Fruit fly (Drosophila melanogaster) whole organism, prepupa: ENCODE data around the gene eIF3l.

ENCODE experiments used
- CG11294 ChIP-seq: fragments of 200-800 bp; sonication (Bioruptor generic); IDR thresholded peaks from 2 replicates; pipeline ENCODE4 v1.3.6; 2022; ENCODE audit warnings: missing biosample characterization, missing genetic modification characterization
- CG15336 ChIP-seq: fragments of 200-800 bp; sonication (Bioruptor generic); IDR thresholded peaks from 2 replicates; pipeline ENCODE4 v1.3.6; 2022; ENCODE audit warnings: missing biosample characterization, missing genetic modification characterization
- CG1621 ChIP-seq: fragments of 200-800 bp; sonication (Bioruptor generic); optimal IDR thresholded peaks from 3 replicates; lab custom pipeline; 2018; ENCODE audit warnings: missing biosample characterization, mild to moderate bottlenecking, missing genetic modification characterization
- CG16779 ChIP-seq: fragments of 200-800 bp; sonication (Bioruptor generic); optimal IDR thresholded peaks from 3 replicates; lab custom pipeline; 2017; ENCODE audit warnings: missing biosample characterization, mild to moderate bottlenecking, missing genetic modification characterization
- CG3032 ChIP-seq: fragments of 200-800 bp; optimal IDR thresholded peaks from 2 replicates; lab custom pipeline; 2019; ENCODE audit warnings: missing biosample characterization, mild to moderate bottlenecking, missing genetic modification characterization, moderate library complexity
- CG34406 ChIP-seq: fragments of 200-800 bp; sonication (Bioruptor generic); optimal IDR thresholded peaks from 3 replicates; lab custom pipeline; 2016; ENCODE audit warnings: missing biosample characterization, missing genetic modification characterization
- CG3919 ChIP-seq: fragments of 200-800 bp; sonication (Bioruptor generic); optimal IDR thresholded peaks from 3 replicates; lab custom pipeline; 2016; ENCODE audit warnings: missing biosample characterization, missing genetic modification characterization
- CG4318 ChIP-seq: fragments of 200-800 bp; sonication (Bioruptor generic); optimal IDR thresholded peaks from 3 replicates; lab custom pipeline; 2017; ENCODE audit warnings: missing biosample characterization, mild to moderate bottlenecking, missing genetic modification characterization
- CG6163 ChIP-seq: fragments of 200-800 bp; sonication (Bioruptor generic); IDR thresholded peaks from 3 replicates; pipeline ENCODE4 v1.3.6; 2022; ENCODE audit warnings: missing biosample characterization, missing genetic modification characterization
- CG6276 ChIP-seq: fragments of 200-800 bp; sonication (Bioruptor generic); optimal IDR thresholded peaks from 2 replicates; lab custom pipeline; 2017; ENCODE audit warnings: missing biosample characterization, mild to moderate bottlenecking, missing genetic modification characterization
- CG6808 ChIP-seq: fragments of 200-800 bp; sonication (Bioruptor generic); optimal IDR thresholded peaks from 3 replicates; lab custom pipeline; 2017; ENCODE audit warnings: missing biosample characterization, missing genetic modification characterization, mild to moderate bottlenecking, moderate library complexity, missing genetic modification reagents
- CG6854 ChIP-seq: fragments of 200-800 bp; sonication (Bioruptor generic); optimal IDR thresholded peaks from 2 replicates; lab custom pipeline; 2017; ENCODE audit warnings: missing biosample characterization, mild to moderate bottlenecking, missing genetic modification characterization
- CG7368 ChIP-seq: fragments of 200-800 bp; sonication (Bioruptor generic); optimal IDR thresholded peaks from 3 replicates; lab custom pipeline; 2016; ENCODE audit warnings: missing biosample characterization, missing genetic modification characterization
- CG8119 ChIP-seq: fragments of 200-800 bp; sonication (Bioruptor generic); IDR thresholded peaks from 3 replicates; pipeline ENCODE4 v1.3.6; 2022; ENCODE audit warnings: missing biosample characterization, missing genetic modification characterization
- CG8632 ChIP-seq: fragments of 200-800 bp; sonication (Bioruptor generic); optimal IDR thresholded peaks from 3 replicates; lab custom pipeline; 2016; ENCODE audit warnings: missing biosample characterization, missing genetic modification characterization
- Eip75B ChIP-seq: fragments of 200-800 bp; sonication (Bioruptor generic); optimal IDR thresholded peaks from 3 replicates; lab custom pipeline; 2016; ENCODE audit warnings: missing biosample characterization, missing genetic modification characterization
- Eip78C ChIP-seq: fragments of 200-800 bp; sonication (Bioruptor generic); peaks from one replicate; lab custom pipeline; 2016; ENCODE audit warnings: missing biosample characterization, missing genetic modification characterization
- Eip93F ChIP-seq: fragments of 200-800 bp; sonication (Bioruptor generic); optimal IDR thresholded peaks from 2 replicates; lab custom pipeline; 2016; ENCODE audit warnings: missing biosample characterization, mild to moderate bottlenecking, missing genetic modification characterization
- Ets21C ChIP-seq: fragments of 200-800 bp; sonication (Bioruptor generic); optimal IDR thresholded peaks from 3 replicates; lab custom pipeline; 2016; ENCODE audit warnings: missing biosample characterization, missing genetic modification characterization
- Gug ChIP-seq: fragments of 200-800 bp; sonication (Bioruptor generic); IDR thresholded peaks from 2 replicates; pipeline ENCODE4 v1.3.6; 2022; ENCODE audit warnings: missing biosample characterization, missing genetic modification characterization
- Hr38 ChIP-seq: sonication (Bioruptor generic); optimal IDR thresholded peaks from 2 replicates; lab custom pipeline; 2016; ENCODE audit warnings: missing biosample characterization, missing genetic modification characterization
- Hr4 ChIP-seq: fragments of 200-800 bp; sonication (Bioruptor generic); optimal IDR thresholded peaks from 3 replicates; lab custom pipeline; 2016; ENCODE audit warnings: missing biosample characterization, missing genetic modification characterization
- Met ChIP-seq: fragments of 200-800 bp; sonication (Bioruptor generic); optimal IDR thresholded peaks from 3 replicates; lab custom pipeline; 2016; ENCODE audit warnings: missing biosample characterization, missing genetic modification characterization
- OdsH ChIP-seq: fragments of 200-800 bp; sonication (Bioruptor generic); optimal IDR thresholded peaks from 3 replicates; lab custom pipeline; 2016; ENCODE audit warnings: missing biosample characterization, missing genetic modification characterization
- Smox ChIP-seq: fragments of 200-800 bp; sonication (Bioruptor generic); optimal IDR thresholded peaks from 3 replicates; lab custom pipeline; 2016; ENCODE audit warnings: missing biosample characterization, missing genetic modification characterization
- Sox102F ChIP-seq: fragments of 200-800 bp; sonication (Bioruptor generic); optimal IDR thresholded peaks from 2 replicates; lab custom pipeline; 2016; ENCODE audit warnings: missing biosample characterization, mild to moderate bottlenecking, missing genetic modification characterization
- Sox14 ChIP-seq: fragments of 200-800 bp; sonication (Bioruptor generic); optimal IDR thresholded peaks from 3 replicates; lab custom pipeline; 2016; ENCODE audit warnings: missing biosample characterization, missing genetic modification characterization
- cyc ChIP-seq: fragments of 200-800 bp; sonication (Bioruptor generic); optimal IDR thresholded peaks from 3 replicates; lab custom pipeline; 2016; ENCODE audit warnings: missing biosample characterization, missing genetic modification characterization
- dac ChIP-seq: fragments of 200-800 bp; sonication (Bioruptor generic); optimal IDR thresholded peaks from 2 replicates; lab custom pipeline; 2017; ENCODE audit warnings: missing biosample characterization, mild to moderate bottlenecking, missing genetic modification characterization
- dsx ChIP-seq: fragments of 200-800 bp; optimal IDR thresholded peaks from 3 replicates; lab custom pipeline; 2019; ENCODE audit warnings: missing biosample characterization, mild to moderate bottlenecking, missing genetic modification characterization, moderate library complexity; ENCODE audit not compliant: poor library complexity, severe bottlenecking
- esn ChIP-seq: fragments of 200-800 bp; sonication (Bioruptor generic); optimal IDR thresholded peaks from 2 replicates; lab custom pipeline; 2016; ENCODE audit warnings: missing biosample characterization, mild to moderate bottlenecking, missing genetic modification characterization, moderate library complexity
- net ChIP-seq: fragments of 200-800 bp; sonication (Bioruptor generic); optimal IDR thresholded peaks from 3 replicates; lab custom pipeline; 2016; ENCODE audit warnings: missing biosample characterization, missing genetic modification characterization
- pdm3 ChIP-seq: fragments of 200-800 bp; sonication (Bioruptor generic); optimal IDR thresholded peaks from 3 replicates; lab custom pipeline; 2016; ENCODE audit warnings: missing biosample characterization, missing genetic modification characterization
- vri ChIP-seq: fragments of 200-800 bp; sonication (Bioruptor generic); optimal IDR thresholded peaks from 3 replicates; lab custom pipeline; 2016; ENCODE audit warnings: missing biosample characterization, mild to moderate bottlenecking, missing genetic modification characterization

Gene eIF3l

dm6 chr3L:12145709-12146694, at the start of gene eIF3l, which contains the start of gene Nrx-IV:
Gene eIF3l (minus strand): TSS chr3L:12146097.
Gene Nrx-IV (plus strand): TSS chr3L:12146519.
- TF ChIP-seq CG6854 (GFP tag; lab: Kevin White, UChicago) (peak; percentile 7), CG6808 (GFP tag; lab: Kevin White, UChicago) (no peak), esn (GFP tag; lab: Kevin White, UChicago) (peak; percentile 16)

- TF ChIP-seq dac (GFP tag; lab: Kevin White, UChicago) (no peak), cyc (GFP tag; lab: Kevin White, UChicago) (no peak), CG8119 (no peak)
These were observed 47.6 kb upstream of the eIF3l start, which contains the start of gene thoc6 for dm6 chr3L:12193485-12193884. Gene thoc6 (minus strand): TSS chr3L:12193688.

- no peak for TF ChIP-seq Sox14 (GFP tag; lab: Kevin White, UChicago)
- TF ChIP-seq Hr4 (GFP tag; lab: Kevin White, UChicago) = no peak
- no peak for TF ChIP-seq vri (GFP tag; lab: Kevin White, UChicago)
- TF ChIP-seq CG3919 = no peak
- no peak for TF ChIP-seq CG15336
- TF ChIP-seq Eip75B (GFP tag; lab: Kevin White, UChicago) = no peak
- TF ChIP-seq CG16779 (tag; lab: Kevin White, UChicago) = no peak
- no peak for TF ChIP-seq Sox102F (GFP tag; lab: Kevin White, UChicago)
- no peak for TF ChIP-seq Smox (GFP tag; lab: Kevin White, UChicago)
- TF ChIP-seq Eip78C (GFP tag; lab: Kevin White, UChicago) = no peak
- no peak for TF ChIP-seq CG34406
- TF ChIP-seq dac (GFP tag; lab: Kevin White, UChicago) = no peak
- TF ChIP-seq CG4318 (GFP tag; lab: Kevin White, UChicago) = no peak
- no peak for TF ChIP-seq Eip93F (GFP tag; lab: Kevin White, UChicago)
- no peak for TF ChIP-seq OdsH (GFP tag; lab: Kevin White, UChicago)
These were observed 44.5 kb upstream of the eIF3l start, which contains the start of gene Est-P for dm6 chr3L:12190433-12190832. Gene Est-P (plus strand): TSS chr3L:12190733.

- TF ChIP-seq CG34406 (no peak), OdsH (GFP tag; lab: Kevin White, UChicago) (no peak), Ets21C (GFP tag; lab: Kevin White, UChicago) (no peak), CG3919 (no peak), CG3032 (no peak), CG11294 (GFP tag; lab: Robert Waterston, UW) (no peak), CG6276 (GFP tag; lab: Kevin White, UChicago) (no peak), CG16779 (tag; lab: Kevin White, UChicago) (no peak), CG8632 (GFP tag; lab: Kevin White, UChicago) (no peak), CG1621 (tag; lab: Kevin White, UChicago) (no peak), Gug (no peak), CG7368 (GFP tag; lab: Kevin White, UChicago) (no peak), CG6163 (GFP tag; lab: Robert Waterston, UW) (no peak), dsx (GFP tag; lab: Kevin White, UChicago) (no peak), Hr38 (no peak), dac (GFP tag; lab: Kevin White, UChicago) (no peak), vri (GFP tag; lab: Kevin White, UChicago) (no peak), pdm3 (GFP tag; lab: Kevin White, UChicago) (no peak), Met (GFP tag; lab: Kevin White, UChicago) (no peak), net (no peak)
These were observed 42.6 kb upstream of the eIF3l start, which contains the start of gene Est-6 for dm6 chr3L:12188518-12188917. Gene Est-6 (plus strand): TSS chr3L:12188818.
